Worm (Caenorhabditis elegans) whole organism, L3 larva: ENCODE measurements around the gene fbxb-75.

Experiments used
- elt-2 ChIP-seq: sonication (generic microtip); optimal IDR thresholded peaks from 2 replicates; lab custom pipeline; 2016; ENCODE audit warnings: missing genetic modification reagents, mild to moderate bottlenecking, missing genetic modification characterization, missing compliant biosample characterization
- fkh-10 ChIP-seq: sonication (generic microtip); optimal IDR thresholded peaks from 2 replicates; lab custom pipeline; 2017; ENCODE audit warnings: missing biosample characterization, missing genetic modification reagents, missing genetic modification characterization
- unc-62 ChIP-seq: fragments of 150-350 bp; sonication (generic microtip); optimal IDR thresholded peaks from 4 replicates; lab custom pipeline; 2014; ENCODE audit warnings: missing biosample characterization, missing genetic modification reagents, missing genetic modification characterization

- TF ChIP-seq fkh-10 (GFP tag; lab: Kevin White, UChicago) (peak; percentile 88), unc-62 (no peak), elt-2 (peak; percentile 69)
These were observed 29.1 kb upstream of the fbxb-75 start for ce11 chrIV:4469770-4470709.
